Fruit fly (Drosophila melanogaster) whole organism, embryonic: Measurements from ENCODE around the gene udt.
A peak's percentile ranks its signal among the peaks of the same experiment; 100 is the strongest.

Experiments used
- Aef1 ChIP-seq: fragments of 200-800 bp; sonication (Bioruptor generic); IDR thresholded peaks from 3 replicates; pipeline ENCODE4 v1.3.6; 2022; ENCODE audit warnings: missing biosample characterization, missing genetic modification characterization
- Asciz ChIP-seq: fragments of 200-800 bp; sonication (Bioruptor generic); optimal IDR thresholded peaks from 2 replicates; lab custom pipeline; 2017; ENCODE audit warnings: missing biosample characterization, mild to moderate bottlenecking, missing genetic modification characterization, missing genetic modification reagents
- Atf-2 ChIP-seq: fragments of 200-800 bp; sonication (Bioruptor generic); optimal IDR thresholded peaks from 2 replicates; lab custom pipeline; 2016; ENCODE audit warnings: missing biosample characterization, missing genetic modification characterization
- B-H1 ChIP-seq: fragments of 200-800 bp; sonication (Bioruptor generic); IDR thresholded peaks from 3 replicates; pipeline ENCODE4 v1.3.6; 2022; ENCODE audit warnings: missing biosample characterization, missing genetic modification characterization
- B-H2 ChIP-seq: fragments of 200-800 bp; sonication (Bioruptor generic); optimal IDR thresholded peaks from 2 replicates; lab custom pipeline; 2018; ENCODE audit warnings: missing biosample characterization, mild to moderate bottlenecking, missing genetic modification characterization
- BtbVII ChIP-seq: fragments of 200-800 bp; sonication (Bioruptor generic); optimal IDR thresholded peaks from 3 replicates; lab custom pipeline; 2017; ENCODE audit warnings: missing biosample characterization, mild to moderate bottlenecking, missing genetic modification characterization
- CG10979 ChIP-seq: fragments of 200-800 bp; sonication (Bioruptor generic); optimal IDR thresholded peaks from 2 replicates; lab custom pipeline; 2018; ENCODE audit warnings: missing biosample characterization, mild to moderate bottlenecking, missing genetic modification characterization, moderate library complexity
- CG11696 ChIP-seq: fragments of 200-800 bp; sonication (Bioruptor generic); IDR thresholded peaks from 2 replicates; pipeline ENCODE4 v1.3.6; 2022; ENCODE audit warnings: missing biosample characterization, missing genetic modification characterization
- CG16813 ChIP-seq: fragments of 200-800 bp; sonication (Bioruptor generic); IDR thresholded peaks from 3 replicates; pipeline ENCODE4 v1.3.6; 2022; ENCODE audit warnings: missing biosample characterization, missing genetic modification characterization; ENCODE audit not compliant: partially characterized antibody
- CG16863 ChIP-seq: fragments of 200-800 bp; sonication (Bioruptor generic); optimal IDR thresholded peaks from 3 replicates; lab custom pipeline; 2016; ENCODE audit warnings: missing biosample characterization, missing genetic modification characterization
- CG17802 ChIP-seq: fragments of 200-800 bp; sonication (Bioruptor generic); optimal IDR thresholded peaks from 2 replicates; lab custom pipeline; 2018; ENCODE audit warnings: missing biosample characterization, mild to moderate bottlenecking, missing genetic modification characterization, moderate library complexity
- CG18262 ChIP-seq: fragments of 200-800 bp; optimal IDR thresholded peaks from 3 replicates; lab custom pipeline; 2019; ENCODE audit warnings: missing biosample characterization, mild to moderate bottlenecking, missing genetic modification characterization, moderate library complexity
- CG18476 ChIP-seq: fragments of 200-800 bp; sonication (Bioruptor generic); optimal IDR thresholded peaks from 2 replicates; lab custom pipeline; 2016; ENCODE audit warnings: missing biosample characterization, mild to moderate bottlenecking, missing genetic modification characterization
- CG2116 ChIP-seq: fragments of 200-800 bp; sonication (Bioruptor generic); optimal IDR thresholded peaks from 3 replicates; lab custom pipeline; 2018; ENCODE audit warnings: missing biosample characterization, mild to moderate bottlenecking, missing genetic modification characterization
- CG3065 ChIP-seq: fragments of 200-800 bp; sonication (Bioruptor generic); optimal IDR thresholded peaks from 2 replicates; lab custom pipeline; 2016; ENCODE audit warnings: missing biosample characterization, missing genetic modification characterization
- CG3163 ChIP-seq: fragments of 200-800 bp; sonication (Bioruptor generic); optimal IDR thresholded peaks from 3 replicates; lab custom pipeline; 2016; ENCODE audit warnings: missing biosample characterization, missing genetic modification characterization
- CG32772 ChIP-seq: fragments of 200-800 bp; sonication (Bioruptor generic); IDR thresholded peaks from 2 replicates; pipeline ENCODE4 v1.3.6; 2022; ENCODE audit warnings: missing biosample characterization, missing genetic modification characterization
- CG3281 ChIP-seq: fragments of 200-800 bp; sonication (Bioruptor generic); optimal IDR thresholded peaks from 3 replicates; lab custom pipeline; 2017; ENCODE audit warnings: missing biosample characterization, mild to moderate bottlenecking, missing genetic modification characterization
- CG42726 ChIP-seq: fragments of 200-800 bp; sonication (Bioruptor generic); IDR thresholded peaks from 2 replicates; pipeline ENCODE4 v1.3.6; 2022; ENCODE audit warnings: missing biosample characterization, missing genetic modification characterization; ENCODE audit not compliant: partially characterized antibody
- CG6683 ChIP-seq: fragments of 200-800 bp; sonication (Bioruptor generic); optimal IDR thresholded peaks from 2 replicates; lab custom pipeline; 2017; ENCODE audit warnings: missing biosample characterization, mild to moderate bottlenecking, missing genetic modification characterization, missing genetic modification reagents
- CG7357 ChIP-seq: fragments of 200-800 bp; sonication (Bioruptor generic); IDR thresholded peaks from 3 replicates; pipeline ENCODE4 v1.3.6; 2022; ENCODE audit warnings: missing biosample characterization, missing genetic modification characterization
- CTCF ChIP-seq: fragments of 200-800 bp; sonication (Bioruptor generic); optimal IDR thresholded peaks from 2 replicates; lab custom pipeline; 2017; ENCODE audit warnings: missing biosample characterization, mild to moderate bottlenecking, missing genetic modification characterization, moderate library complexity
- D19B ChIP-seq: fragments of 200-800 bp; sonication (Bioruptor generic); optimal IDR thresholded peaks from 2 replicates; lab custom pipeline; 2017; ENCODE audit warnings: missing biosample characterization, mild to moderate bottlenecking, missing genetic modification characterization
- E2f1 ChIP-seq: fragments of 200-800 bp; sonication (Bioruptor generic); IDR thresholded peaks from 2 replicates; pipeline ENCODE4 v1.3.6; 2022; ENCODE audit warnings: missing biosample characterization, missing genetic modification characterization
- Hr39 ChIP-seq: fragments of >200 bp; optimal IDR thresholded peaks from 2 replicates; lab custom pipeline; 2017
- Jarid2 ChIP-seq: fragments of 200-800 bp; sonication (Bioruptor generic); optimal IDR thresholded peaks from 3 replicates; lab custom pipeline; 2017; ENCODE audit warnings: mild to moderate bottlenecking, missing biosample characterization, missing genetic modification reagents, missing genetic modification characterization
- Pdp1 ChIP-seq, 2 experiments: fragments of 200-800 bp; sonication (Bioruptor generic); optimal IDR thresholded peaks; 3 replicates each; lab custom pipeline; 2016; ENCODE audit warnings: missing biosample characterization in 2 of 2, missing genetic modification characterization in 2 of 2, mild to moderate bottlenecking in 1 of 2, moderate library complexity in 1 of 2
- Rfx ChIP-seq: fragments of 200-800 bp; sonication (Bioruptor generic); IDR thresholded peaks from 2 replicates; pipeline ENCODE4 v1.3.6; 2022; ENCODE audit warnings: missing biosample characterization, missing genetic modification characterization
- Spps ChIP-seq: fragments of 200-800 bp; sonication (Bioruptor generic); optimal IDR thresholded peaks from 2 replicates; lab custom pipeline; 2018; ENCODE audit warnings: missing biosample characterization, mild to moderate bottlenecking, missing genetic modification characterization
- YL-1 ChIP-seq: fragments of 200-800 bp; sonication (Bioruptor generic); optimal IDR thresholded peaks from 3 replicates; lab custom pipeline; 2017; ENCODE audit warnings: missing biosample characterization, mild to moderate bottlenecking, missing genetic modification characterization
- bowl ChIP-seq: fragments of 200-800 bp; sonication (Bioruptor generic); IDR thresholded peaks from 2 replicates; pipeline ENCODE4 v1.3.6; 2022; ENCODE audit warnings: missing biosample characterization, missing genetic modification characterization
- crol ChIP-seq: fragments of 200-800 bp; sonication (Bioruptor generic); IDR thresholded peaks from 2 replicates; pipeline ENCODE4 v1.3.6; 2022; ENCODE audit warnings: missing biosample characterization, missing genetic modification characterization
- cwo ChIP-seq: fragments of 200-800 bp; sonication (Bioruptor generic); optimal IDR thresholded peaks from 3 replicates; lab custom pipeline; 2017; ENCODE audit warnings: missing biosample characterization, missing genetic modification characterization, mild to moderate bottlenecking, moderate library complexity, missing genetic modification reagents
- dmrt99B ChIP-seq: fragments of 200-800 bp; sonication (Bioruptor generic); optimal IDR thresholded peaks from 2 replicates; lab custom pipeline; 2018; ENCODE audit warnings: missing biosample characterization, mild to moderate bottlenecking, missing genetic modification characterization, moderate library complexity
- gfzf ChIP-seq: fragments of 200-800 bp; sonication (Bioruptor generic); optimal IDR thresholded peaks from 2 replicates; lab custom pipeline; 2016; ENCODE audit warnings: missing biosample characterization, mild to moderate bottlenecking, missing genetic modification characterization, moderate library complexity
- grn ChIP-seq: fragments of 200-800 bp; sonication (Bioruptor generic); optimal IDR thresholded peaks from 3 replicates; lab custom pipeline; 2017; ENCODE audit warnings: missing biosample characterization, missing genetic modification characterization
- her ChIP-seq: fragments of 200-800 bp; sonication (Bioruptor generic); optimal IDR thresholded peaks from 2 replicates; lab custom pipeline; 2016; ENCODE audit warnings: missing biosample characterization, missing genetic modification characterization
- hth ChIP-seq: fragments of >200 bp; optimal IDR thresholded peaks from 2 replicates; lab custom pipeline; 2017; ENCODE audit warnings: inconsistent platforms
- mam ChIP-seq: fragments of 200-800 bp; sonication (Bioruptor generic); optimal IDR thresholded peaks from 3 replicates; lab custom pipeline; 2016; ENCODE audit warnings: missing biosample characterization, missing genetic modification characterization
- nerfin-2 ChIP-seq: fragments of 200-800 bp; sonication (Bioruptor generic); IDR thresholded peaks from 2 replicates; pipeline ENCODE4 v1.3.6; 2022; ENCODE audit warnings: missing biosample characterization, missing genetic modification characterization; ENCODE audit not compliant: partially characterized antibody
- pros ChIP-seq: fragments of 200-800 bp; sonication (Bioruptor generic); optimal IDR thresholded peaks from 3 replicates; lab custom pipeline; 2019; ENCODE audit warnings: missing biosample characterization, mild to moderate bottlenecking, missing genetic modification characterization, moderate library complexity
- salm ChIP-seq: fragments of 200-800 bp; sonication (Bioruptor generic); optimal IDR thresholded peaks from 2 replicates; lab custom pipeline; 2018; ENCODE audit warnings: missing biosample characterization, mild to moderate bottlenecking, missing genetic modification characterization
- sens-2 ChIP-seq: fragments of 200-800 bp; sonication (Bioruptor generic); IDR thresholded peaks from 2 replicates; pipeline ENCODE4 v1.3.6; 2022; ENCODE audit warnings: missing biosample characterization, missing genetic modification characterization
- stc ChIP-seq: fragments of 200-800 bp; sonication (Bioruptor generic); IDR thresholded peaks from 2 replicates; pipeline ENCODE4 v1.3.6; 2022; ENCODE audit warnings: missing biosample characterization, missing genetic modification characterization
- stwl ChIP-seq: fragments of 200-800 bp; sonication (Bioruptor generic); optimal IDR thresholded peaks from 3 replicates; lab custom pipeline; 2018; ENCODE audit warnings: missing biosample characterization, mild to moderate bottlenecking, missing genetic modification characterization, moderate library complexity
- tgo ChIP-seq: fragments of 200-800 bp; sonication (Bioruptor generic); IDR thresholded peaks from 3 replicates; pipeline ENCODE4 v1.3.6; 2022; ENCODE audit warnings: missing biosample characterization, missing genetic modification characterization
- tin ChIP-seq: fragments of 200-800 bp; sonication (Bioruptor generic); optimal IDR thresholded peaks from 3 replicates; lab custom pipeline; 2016; ENCODE audit warnings: missing biosample characterization, missing genetic modification characterization
- trem ChIP-seq: fragments of 200-800 bp; optimal IDR thresholded peaks from 3 replicates; lab custom pipeline; 2019; ENCODE audit warnings: missing biosample characterization, mild to moderate bottlenecking, missing genetic modification characterization, moderate library complexity
- vfl ChIP-seq: fragments of 200-800 bp; sonication (Bioruptor generic); optimal IDR thresholded peaks from 2 replicates; lab custom pipeline; 2016; ENCODE audit warnings: missing biosample characterization, missing genetic modification characterization
- zen ChIP-seq: fragments of 200-800 bp; sonication (Bioruptor generic); optimal IDR thresholded peaks from 3 replicates; lab custom pipeline; 2018; ENCODE audit warnings: missing biosample characterization, mild to moderate bottlenecking, missing genetic modification characterization, moderate library complexity
- zfh1 ChIP-seq: fragments of 200-800 bp; sonication (Bioruptor generic); IDR thresholded peaks from 3 replicates; pipeline ENCODE4 v1.3.6; 2022; ENCODE audit warnings: missing biosample characterization, missing genetic modification characterization

The udt gene

dm6 chr3R:23729632-23730471, 33.2 kb downstream of the udt start (continued):
- TF ChIP-seq CG42726 (GFP tag; lab: Robert Waterston, UW) (peak; percentile 84), stc (GFP tag; lab: Robert Waterston, UW) (0 out of 2 replicates have a peak, but pooled peaks have one; percentile 32), CG6683 (GFP tag; lab: Kevin White, UChicago) (no peak), her (GFP tag; lab: Kevin White, UChicago) (no peak), Rfx (GFP tag; lab: Robert Waterston, UW) (peak; percentile 4; the same call in 1 of the 2 replicates), B-H1 (GFP tag; lab: Robert Waterston, UW) (no peak), vfl (GFP tag; lab: Kevin White, UChicago) (no peak), CG2116 (GFP tag; lab: Kevin White, UChicago) (no peak), zfh1 (GFP tag; lab: Robert Waterston, UW) (no peak), Asciz (GFP tag; lab: Kevin White, UChicago) (no peak), CG18262 (no peak), crol (GFP tag; lab: Robert Waterston, UW) (peak; percentile 36; the same call in 1 of the 2 replicates), dmrt99B (tag; lab: Kevin White, UChicago) (peak; percentile 19), E2f1 (GFP tag; lab: Robert Waterston, UW) (no peak), sens-2 (GFP tag; lab: Robert Waterston, UW) (no peak), salm (tag; lab: Kevin White, UChicago) (no peak), Spps (tag; lab: Kevin White, UChicago) (no peak), CG16863 (GFP tag; lab: Kevin White, UChicago) (no peak), Hr39 (no peak), Atf-2 (GFP tag; lab: Kevin White, UChicago) (no peak), tgo (GFP tag; lab: Robert Waterston, UW) (no peak), CG32772 (no peak), CG3163 (GFP tag; lab: Kevin White, UChicago) (no peak), YL-1 (GFP tag; lab: Kevin White, UChicago) (peak; percentile 26), CG3281 (GFP tag; lab: Kevin White, UChicago) (no peak), CG7357 (GFP tag; lab: Robert Waterston, UW) (no peak), BtbVII (no peak), mam (GFP tag; lab: Kevin White, UChicago) (no peak), Pdp1 (GFP tag; optimal IDR thresholded peaks at IDR 0.05; lab: Kevin White, UChicago) (peak in 1 of 2 experiments; percentile 11), CG11696 (GFP tag; lab: Robert Waterston, UW) (no peak), hth (lab: Kevin White, UChicago) (no peak), CTCF (no peak), bowl (GFP tag; lab: Robert Waterston, UW) (no peak), B-H2 (GFP tag; lab: Kevin White, UChicago) (no peak), Aef1 (GFP tag; lab: Robert Waterston, UW) (no peak), grn (GFP tag; lab: Kevin White, UChicago) (peak; percentile 50), stwl (tag; lab: Kevin White, UChicago) (no peak), cwo (no peak), nerfin-2 (GFP tag; lab: Robert Waterston, UW) (peak; percentile 66), Jarid2 (GFP tag; lab: Kevin White, UChicago) (no peak), CG17802 (no peak), D19B (no peak), CG16813 (peak; percentile 51; the same call in 2 of the 3 replicates), CG10979 (tag; lab: Kevin White, UChicago) (no peak), CG18476 (GFP tag; lab: Kevin White, UChicago) (no peak), zen (tag; lab: Kevin White, UChicago) (no peak), tin (GFP tag; lab: Kevin White, UChicago) (no peak), trem (tag; lab: Kevin White, UChicago) (no peak), CG3065 (GFP tag; lab: Kevin White, UChicago) (no peak), pros (peak; percentile 89), gfzf (GFP tag; lab: Kevin White, UChicago) (no peak)
